Worm (Caenorhabditis elegans) whole organism, young adult: ENCODE measurements around the gene C16C10.4.

Source experiments
- B0019.2 ChIP-seq: fragments of 200-800 bp; sonication (Bioruptor generic); conservative IDR thresholded peaks from 2 replicates; pipeline ENCODE4 v1.3.6; 2022; ENCODE audit warnings: missing genetic modification reagents, missing genetic modification characterization, missing compliant biosample characterization
- F57A8.1 ChIP-seq: fragments of 200-800 bp; sonication (Bioruptor generic); optimal IDR thresholded peaks from 2 replicates; lab custom pipeline; 2018; ENCODE audit warnings: mild to moderate bottlenecking, missing genetic modification characterization, moderate library complexity, missing compliant biosample characterization
- akir-1 ChIP-seq: fragments of 200-800 bp; sonication (Bioruptor generic); optimal IDR thresholded peaks from 2 replicates; lab custom pipeline; 2018; ENCODE audit warnings: mild to moderate bottlenecking, missing genetic modification characterization, moderate library complexity, missing compliant biosample characterization
- efl-1 ChIP-seq: fragments of 150-350 bp; optimal IDR thresholded peaks from 2 replicates; lab custom pipeline; 2014; ENCODE audit warnings: missing biosample characterization, missing genetic modification reagents, missing genetic modification characterization
- egrh-3 ChIP-seq: fragments of 200-800 bp; sonication (Bioruptor generic); IDR thresholded peaks from 2 replicates; pipeline ENCODE4 v1.3.6; 2022; ENCODE audit warnings: missing genetic modification reagents, missing genetic modification characterization, missing compliant biosample characterization
- lag-1 ChIP-seq: fragments of 200-800 bp; sonication (Bioruptor generic); IDR thresholded peaks from 2 replicates; pipeline ENCODE4 v1.3.6; 2022; ENCODE audit warnings: missing genetic modification reagents, missing genetic modification characterization, missing compliant biosample characterization
- nhr-179 ChIP-seq: sonication (generic microtip); optimal IDR thresholded peaks from 2 replicates; lab custom pipeline; 2016; ENCODE audit warnings: mild to moderate bottlenecking, missing genetic modification characterization, missing compliant biosample characterization

C16C10.4 gene

ce11 chrIII:4221527-4221926, 50.4 kb downstream of the C16C10.4 start:
- no peak for TF ChIP-seq B0019.2 (GFP tag; lab: Robert Waterston, UW)
- no peak for TF ChIP-seq egrh-3 (GFP tag; lab: Robert Waterston, UW)
- TF ChIP-seq akir-1 (GFP tag; lab: Kevin White, UChicago), result no peak
- no peak for TF ChIP-seq F57A8.1
- no peak for TF ChIP-seq nhr-179 (tag; lab: Kevin White, UChicago)
- TF ChIP-seq lag-1 (GFP tag; lab: Robert Waterston, UW), result no peak
- no peak for TF ChIP-seq efl-1 (GFP tag; lab: Kevin White, UChicago)
